Worm (Caenorhabditis elegans) whole organism, late embryonic: ENCODE data around the gene aat-3.

Experiments
- ceh-18 ChIP-seq: sonication (generic microtip); optimal IDR thresholded peaks from 2 replicates; lab custom pipeline; 2016; ENCODE audit warnings: missing genetic modification characterization, missing compliant biosample characterization
- nhr-11 ChIP-seq: fragments of 150-350 bp; optimal IDR thresholded peaks from 2 replicates; lab custom pipeline; 2014; ENCODE audit warnings: missing biosample characterization, missing genetic modification characterization
- unc-86 ChIP-seq: sonication (generic microtip); optimal IDR thresholded peaks from 2 replicates; lab custom pipeline; 2016; ENCODE audit warnings: missing genetic modification characterization, missing compliant biosample characterization

ce11 chrX:2564047-2564446 is 12.0 kb downstream of the aat-3 start, which contains the start of gene dhcr-24:
- TF ChIP-seq unc-86 (no peak), nhr-11 (tag; lab: Kevin White, UChicago) (no peak), ceh-18 (tag; lab: Kevin White, UChicago) (no peak)
